Worm (Caenorhabditis elegans): ENCODE results near the gene fbxb-99.
"Not testable (repeated sequence)": the region's sequence is repeated elsewhere in the genome, so short reads cannot be mapped to it uniquely, and the experiment has no call there.

Gene fbxb-99

ce11 chrII:3773130-3773529 lies 20.1 kb downstream of the fbxb-99 start, which contains the start of gene T24E12.10:
T24E12.10 (minus strand) TSS chrII:3773230.
- TF ChIP-seq egl-5 (tag; optimal IDR thresholded peaks at IDR 0.05) (no peak), mdl-1 (tag; optimal IDR thresholded peaks at IDR 0.05) (no peak), lin-39 (tag; optimal IDR thresholded peaks at IDR 0.05) (no peak), nhr-67 (tag; optimal IDR thresholded peaks at IDR 0.05) (no peak), ztf-11 (tag; optimal IDR thresholded peaks at IDR 0.05) (no peak), nhr-25 (tag; optimal IDR thresholded peaks at IDR 0.05) (no peak), unc-62 (GFP tag; optimal IDR thresholded peaks at IDR 0.05) (no peak), ztf-4 (tag; optimal IDR thresholded peaks at IDR 0.05) (no peak), nfya-1 (tag; optimal IDR thresholded peaks at IDR 0.05; ENCODE audit: insufficient read depth) (no peak), elt-3 (tag; optimal IDR thresholded peaks at IDR 0.05) (no peak), nhr-237 (tag; optimal IDR thresholded peaks at IDR 0.05) (no peak)

- no peak for TF ChIP-seq R02D3.7 (tag; optimal IDR thresholded peaks at IDR 0.05)
- TF ChIP-seq egl-5 (tag; optimal IDR thresholded peaks at IDR 0.05) = no peak
- no peak for TF ChIP-seq fos-1 (tag; optimal IDR thresholded peaks at IDR 0.05)
- TF ChIP-seq ztf-11 (tag; optimal IDR thresholded peaks at IDR 0.05) = no peak
- TF ChIP-seq fkh-10 (GFP tag; optimal IDR thresholded peaks at IDR 0.05) = no peak
- TF ChIP-seq ztf-4 (tag; optimal IDR thresholded peaks at IDR 0.05) = no peak
- no peak for TF ChIP-seq nhr-77 (tag; optimal IDR thresholded peaks at IDR 0.05)
- TF ChIP-seq nhr-12 (tag; optimal IDR thresholded peaks at IDR 0.05) = no peak
- no peak for TF ChIP-seq unc-62 (GFP tag; optimal IDR thresholded peaks at IDR 0.05)
- no peak for TF ChIP-seq elt-1 (tag; optimal IDR thresholded peaks at IDR 0.05)
- no peak for TF ChIP-seq ceh-9 (tag; optimal IDR thresholded peaks at IDR 0.05)
- TF ChIP-seq egl-27 (tag; optimal IDR thresholded peaks at IDR 0.05) = no peak
- TF ChIP-seq nhr-237 (tag; optimal IDR thresholded peaks at IDR 0.05) = no peak
- no peak for TF ChIP-seq mml-1 (tag; optimal IDR thresholded peaks at IDR 0.05)
- TF ChIP-seq eor-1 (tag; optimal IDR thresholded peaks at IDR 0.05) = no peak
- TF ChIP-seq lsy-12 (tag; optimal IDR thresholded peaks at IDR 0.05) = no peak
- no peak for TF ChIP-seq snpc-4 (tag; optimal IDR thresholded peaks at IDR 0.05)
- no peak for TF ChIP-seq pha-4 (tag; optimal IDR thresholded peaks at IDR 0.05)
- no peak for TF ChIP-seq ama-1 (optimal IDR thresholded peaks at IDR 0.05)
Observed at ce11 chrII:3771640-3772039, 21.6 kb downstream of the fbxb-99 start.

ce11 chrII:3764486-3764885 lies 28.8 kb downstream of the fbxb-99 start, which contains the start of gene srx-112:
srx-112 (minus strand) TSS chrII:3764586.
- TF ChIP-seq skn-1 (tag; optimal IDR thresholded peaks at IDR 0.05) = no peak
- TF ChIP-seq ztf-4 (tag; optimal IDR thresholded peaks at IDR 0.05) = no peak
- no peak for TF ChIP-seq aly-2 (tag; optimal IDR thresholded peaks at IDR 0.05)
- TF ChIP-seq ceh-9 (tag; optimal IDR thresholded peaks at IDR 0.05) = no peak
- no peak for TF ChIP-seq egl-27 (tag; optimal IDR thresholded peaks at IDR 0.05)
- no peak for TF ChIP-seq nhr-77 (tag; optimal IDR thresholded peaks at IDR 0.05)
- no peak for TF ChIP-seq fkh-10 (GFP tag; optimal IDR thresholded peaks at IDR 0.05)
- no peak for TF ChIP-seq nhr-237 (tag; optimal IDR thresholded peaks at IDR 0.05)
- no peak for TF ChIP-seq jun-1 (tag; optimal IDR thresholded peaks at IDR 0.05)
- TF ChIP-seq nhr-76 (tag; optimal IDR thresholded peaks at IDR 0.05) = no peak
- no peak for TF ChIP-seq hmg-11 (tag; optimal IDR thresholded peaks at IDR 0.05)
- TF ChIP-seq zag-1 (tag; optimal IDR thresholded peaks at IDR 0.05) = no peak
- no peak for TF ChIP-seq ceh-28 (tag; optimal IDR thresholded peaks at IDR 0.05)
- no peak for TF ChIP-seq lin-15B (tag; optimal IDR thresholded peaks at IDR 0.05)

ce11 chrII:3761599-3761998 lies 31.6 kb downstream of the fbxb-99 start, which contains the start of gene T24E12.6:
T24E12.6 (minus strand) TSS chrII:3761699.
- TF ChIP-seq unc-39, pha-4, skn-1 (tag; optimal IDR thresholded peaks at IDR 0.05): not testable (repeated sequence)

- TF ChIP-seq R02D3.7 (tag; optimal IDR thresholded peaks at IDR 0.05) (no peak), ztf-4 (tag; optimal IDR thresholded peaks at IDR 0.05) (no peak), ceh-28 (tag; optimal IDR thresholded peaks at IDR 0.05) (no peak), unc-62 (GFP tag; optimal IDR thresholded peaks at IDR 0.05) (no peak), nhr-25 (tag; optimal IDR thresholded peaks at IDR 0.05) (no peak), fkh-10 (GFP tag; optimal IDR thresholded peaks at IDR 0.05) (no peak), nhr-28 (tag; optimal IDR thresholded peaks at IDR 0.05) (no peak)
Observed at ce11 chrII:3759010-3759409, 34.2 kb downstream of the fbxb-99 start, which contains the start of gene T24E12.12. T24E12.12 (plus strand) TSS chrII:3759290.
